Worm (Caenorhabditis elegans) whole organism, late embryonic: ENCODE results near the gene Y77E11A.12.

ENCODE experiments used
- C38D4.7 ChIP-seq: fragments of 200-800 bp; sonication (Bioruptor generic); optimal IDR thresholded peaks from 2 replicates; lab custom pipeline; 2018; ENCODE audit warnings: mild to moderate bottlenecking, missing genetic modification characterization, moderate library complexity, missing compliant biosample characterization
- K02D7.2 ChIP-seq: sonication (generic microtip); optimal IDR thresholded peaks from 2 replicates; lab custom pipeline; 2017; ENCODE audit warnings: mild to moderate bottlenecking, missing genetic modification characterization, missing compliant biosample characterization
- K09A11.1 ChIP-seq: sonication (generic microtip); optimal IDR thresholded peaks from 2 replicates; lab custom pipeline; 2017; ENCODE audit warnings: antibody characterized with exemption, mild to moderate bottlenecking, missing genetic modification characterization, missing compliant biosample characterization; ENCODE audit not compliant: insufficient read depth
- T23F11.4 ChIP-seq: fragments of 200-800 bp; sonication (Bioruptor generic); optimal IDR thresholded peaks from 2 replicates; lab custom pipeline; 2018; ENCODE audit warnings: mild to moderate bottlenecking, missing genetic modification characterization, missing compliant biosample characterization
- Y22D7AL.16 ChIP-seq: sonication (generic microtip); optimal IDR thresholded peaks from 2 replicates; lab custom pipeline; 2016; ENCODE audit warnings: missing genetic modification characterization, missing compliant biosample characterization
- ama-1 ChIP-seq: fragments of 150-350 bp; optimal IDR thresholded peaks from 2 replicates; lab custom pipeline; 2014
- ceh-18 ChIP-seq: sonication (generic microtip); optimal IDR thresholded peaks from 2 replicates; lab custom pipeline; 2016; ENCODE audit warnings: missing genetic modification characterization, missing compliant biosample characterization
- ceh-19 ChIP-seq: fragments of 200-800 bp; sonication (Bioruptor generic); optimal IDR thresholded peaks from 2 replicates; lab custom pipeline; 2018; ENCODE audit warnings: mild to moderate bottlenecking, missing genetic modification characterization, missing compliant biosample characterization
- ceh-2 ChIP-seq: sonication (generic microtip); optimal IDR thresholded peaks from 2 replicates; lab custom pipeline; 2016; ENCODE audit warnings: missing genotype, missing genetic modification characterization, missing compliant biosample characterization
- ceh-22 ChIP-seq: sonication (generic microtip); optimal IDR thresholded peaks from 2 replicates; lab custom pipeline; 2017; ENCODE audit warnings: missing biosample characterization, missing genetic modification characterization
- ceh-24 ChIP-seq: sonication (generic microtip); optimal IDR thresholded peaks from 2 replicates; lab custom pipeline; 2016; ENCODE audit warnings: mild to moderate bottlenecking, missing genetic modification characterization, missing compliant biosample characterization
- ceh-31 ChIP-seq: sonication (generic microtip); optimal IDR thresholded peaks from 2 replicates; lab custom pipeline; 2016; ENCODE audit warnings: missing genetic modification characterization, missing compliant biosample characterization
- ceh-45 ChIP-seq: fragments of 200-800 bp; sonication (Bioruptor generic); IDR thresholded peaks from 2 replicates; pipeline ENCODE4 v1.3.6; 2022; ENCODE audit warnings: missing genetic modification reagents, missing genetic modification characterization, missing compliant biosample characterization
- che-1 ChIP-seq: sonication (generic microtip); optimal IDR thresholded peaks from 2 replicates; lab custom pipeline; 2016; ENCODE audit warnings: mild to moderate bottlenecking, missing genetic modification characterization, missing compliant biosample characterization
- dve-1 ChIP-seq: sonication (generic microtip); optimal IDR thresholded peaks from 2 replicates; lab custom pipeline; 2017; ENCODE audit warnings: antibody characterized with exemption, mild to moderate bottlenecking, missing genetic modification characterization, missing compliant biosample characterization
- elt-2 ChIP-seq: sonication (generic microtip); optimal IDR thresholded peaks from 2 replicates; lab custom pipeline; 2016; ENCODE audit warnings: missing genetic modification reagents, missing genetic modification characterization, missing compliant biosample characterization
- elt-4 ChIP-seq: sonication (generic microtip); optimal IDR thresholded peaks from 2 replicates; lab custom pipeline; 2016; ENCODE audit warnings: missing genetic modification characterization, missing compliant biosample characterization
- eyg-1 ChIP-seq: sonication (generic microtip); optimal IDR thresholded peaks from 2 replicates; lab custom pipeline; 2016; ENCODE audit warnings: missing genotype, missing genetic modification characterization, missing compliant biosample characterization
- fax-1 ChIP-seq: sonication (generic microtip); optimal IDR thresholded peaks from 2 replicates; lab custom pipeline; 2016; ENCODE audit warnings: missing genotype, missing genetic modification characterization, missing compliant biosample characterization
- fkh-10 ChIP-seq: fragments of 150-350 bp; optimal IDR thresholded peaks from 2 replicates; lab custom pipeline; 2014; ENCODE audit warnings: missing biosample characterization, missing genetic modification reagents, missing genetic modification characterization
- gmeb-2 ChIP-seq: sonication (generic microtip); optimal IDR thresholded peaks from 2 replicates; lab custom pipeline; 2016; ENCODE audit warnings: missing genetic modification characterization, inconsistent platforms, missing compliant biosample characterization
- hlh-30 ChIP-seq: sonication (generic microtip); optimal IDR thresholded peaks from 2 replicates; lab custom pipeline; 2017; ENCODE audit warnings: antibody characterized with exemption, missing genetic modification characterization, missing compliant biosample characterization; ENCODE audit not compliant: insufficient read depth
- hlh-8 ChIP-seq: sonication (generic microtip); optimal IDR thresholded peaks from 2 replicates; lab custom pipeline; 2016; ENCODE audit warnings: missing genotype, missing genetic modification characterization, missing compliant biosample characterization
- madf-2 ChIP-seq: sonication (generic microtip); optimal IDR thresholded peaks from 2 replicates; lab custom pipeline; 2017; ENCODE audit warnings: missing genetic modification characterization, missing compliant biosample characterization
- nfya-1 ChIP-seq: sonication (generic microtip); optimal IDR thresholded peaks from 2 replicates; lab custom pipeline; 2017; ENCODE audit warnings: missing genetic modification characterization, mild to moderate bottlenecking, missing compliant biosample characterization, antibody characterized with exemption, moderate library complexity
- nhr-232 ChIP-seq: sonication (generic microtip); optimal IDR thresholded peaks from 2 replicates; lab custom pipeline; 2016; ENCODE audit warnings: missing genetic modification characterization, missing compliant biosample characterization
- odd-2 ChIP-seq: sonication (generic microtip); optimal IDR thresholded peaks from 2 replicates; lab custom pipeline; 2017; ENCODE audit warnings: antibody characterized with exemption, mild to moderate bottlenecking, missing genetic modification characterization, missing compliant biosample characterization
- pax-1 ChIP-seq: fragments of 150-350 bp; optimal IDR thresholded peaks from 2 replicates; lab custom pipeline; 2014; ENCODE audit warnings: missing biosample characterization, missing genetic modification characterization
- ref-2 ChIP-seq: sonication (generic microtip); optimal IDR thresholded peaks from 2 replicates; lab custom pipeline; 2016; ENCODE audit warnings: missing genetic modification characterization, missing compliant biosample characterization
- rnt-1 ChIP-seq: sonication (generic microtip); optimal IDR thresholded peaks from 2 replicates; lab custom pipeline; 2016; ENCODE audit warnings: missing genetic modification characterization, missing compliant biosample characterization
- sdc-2 ChIP-seq: sonication (generic microtip); optimal IDR thresholded peaks from 2 replicates; lab custom pipeline; 2016; ENCODE audit warnings: missing genotype, missing genetic modification characterization, missing compliant biosample characterization
- sox-2 ChIP-seq: fragments of 200-800 bp; sonication (Bioruptor generic); IDR thresholded peaks from 2 replicates; pipeline ENCODE4 v1.3.6; 2022; ENCODE audit warnings: missing genetic modification reagents, missing genetic modification characterization, missing compliant biosample characterization
- sox-4 ChIP-seq: sonication (generic microtip); optimal IDR thresholded peaks from 2 replicates; lab custom pipeline; 2017; ENCODE audit warnings: mild to moderate bottlenecking, missing genetic modification characterization, inconsistent platforms, missing compliant biosample characterization
- tbx-2 ChIP-seq: sonication (generic microtip); optimal IDR thresholded peaks from 2 replicates; lab custom pipeline; 2016; ENCODE audit warnings: missing genetic modification characterization, missing compliant biosample characterization
- ttx-3 ChIP-seq: sonication (generic microtip); optimal IDR thresholded peaks from 2 replicates; lab custom pipeline; 2016; ENCODE audit warnings: missing genetic modification reagents, missing genetic modification characterization, missing compliant biosample characterization
- unc-42 ChIP-seq: sonication (generic microtip); optimal IDR thresholded peaks from 2 replicates; lab custom pipeline; 2016; ENCODE audit warnings: missing genotype, missing genetic modification characterization, missing compliant biosample characterization
- unc-55 ChIP-seq: sonication (generic microtip); optimal IDR thresholded peaks from 2 replicates; lab custom pipeline; 2017; ENCODE audit warnings: missing biosample characterization, missing genetic modification reagents, missing genetic modification characterization
- unc-86 ChIP-seq: sonication (generic microtip); optimal IDR thresholded peaks from 2 replicates; lab custom pipeline; 2016; ENCODE audit warnings: missing genetic modification characterization, missing compliant biosample characterization
- ztf-16 ChIP-seq: sonication (generic microtip); optimal IDR thresholded peaks from 2 replicates; lab custom pipeline; 2017; ENCODE audit warnings: missing genetic modification characterization, missing compliant biosample characterization

Gene Y77E11A.12

ce11 chrIV:1496017-1496678, 21.2 kb upstream of the Y77E11A.12 start, which contains the start of gene npp-20:
TSS of gene npp-20 (minus strand) at chrIV:1496022.
- TF ChIP-seq nfya-1 (tag; lab: Kevin White, UChicago) (peak; percentile 19), sdc-2 (tag; lab: Kevin White, UChicago) (no peak), hlh-30 (tag; lab: Kevin White, UChicago) (peak; percentile 22), nhr-232 (tag; lab: Kevin White, UChicago) (no peak), unc-42 (tag; lab: Kevin White, UChicago) (peak; percentile 21), ceh-31 (tag; lab: Kevin White, UChicago) (no peak), dve-1 (tag; lab: Kevin White, UChicago) (no peak)

- TF ChIP-seq unc-42 (tag; lab: Kevin White, UChicago) (peak; percentile 5), odd-2 (no peak), ztf-16 (tag; lab: Kevin White, UChicago) (no peak), unc-86 (no peak), ttx-3 (tag; lab: Kevin White, UChicago) (no peak), T23F11.4 (GFP tag; lab: Kevin White, UChicago) (no peak)
Observed at ce11 chrIV:1484968-1485474, 10.1 kb upstream of the Y77E11A.12 start, which contains the start of gene Y77E11A.16. TSS of gene Y77E11A.16 (plus strand) at chrIV:1485424.

- TF ChIP-seq K09A11.1 (tag; lab: Kevin White, UChicago) (no peak), unc-55 (GFP tag; lab: Kevin White, UChicago) (no peak), hlh-8 (tag; lab: Kevin White, UChicago) (no peak), che-1 (no peak), sox-2 (GFP tag; lab: Robert Waterston, UW) (no peak), ceh-22 (no peak), unc-86 (no peak), eyg-1 (tag; lab: Kevin White, UChicago) (no peak), pax-1 (tag; lab: Kevin White, UChicago) (no peak), K02D7.2 (tag; lab: Kevin White, UChicago) (no peak)
Observed at ce11 chrIV:1478649-1479048, 3.7 kb upstream of the Y77E11A.12 start.

ce11 chrIV:1472145-1472544, 2.8 kb downstream of the Y77E11A.12 start:
- TF ChIP-seq gmeb-2 (tag; lab: Kevin White, UChicago) = no peak
- TF ChIP-seq ceh-45 (GFP tag; lab: Robert Waterston, UW) = no peak
- no peak for TF ChIP-seq ama-1 (lab: Kevin White, UChicago)
- no peak for TF ChIP-seq ceh-18 (tag; lab: Kevin White, UChicago)
- no peak for TF ChIP-seq tbx-2
- no peak for TF ChIP-seq Y22D7AL.16 (tag; lab: Kevin White, UChicago)
- TF ChIP-seq madf-2 (tag; lab: Kevin White, UChicago) = no peak
- TF ChIP-seq ceh-31 (tag; lab: Kevin White, UChicago) = no peak
- TF ChIP-seq fax-1 = no peak
- no peak for TF ChIP-seq che-1
- no peak for TF ChIP-seq dve-1 (tag; lab: Kevin White, UChicago)
- no peak for TF ChIP-seq C38D4.7
- no peak for TF ChIP-seq hlh-8 (tag; lab: Kevin White, UChicago)
- no peak for TF ChIP-seq ttx-3 (tag; lab: Kevin White, UChicago)
- no peak for TF ChIP-seq ztf-16 (tag; lab: Kevin White, UChicago)
- no peak for TF ChIP-seq pax-1 (tag; lab: Kevin White, UChicago)
- TF ChIP-seq elt-4 (tag; lab: Kevin White, UChicago) = no peak
- no peak for TF ChIP-seq unc-42 (tag; lab: Kevin White, UChicago)
- TF ChIP-seq rnt-1 (tag; lab: Kevin White, UChicago) = no peak

ce11 chrIV:1470364-1470763, 4.5 kb downstream of the Y77E11A.12 start:
- TF ChIP-seq ceh-24 (tag; lab: Kevin White, UChicago) (no peak), ceh-31 (tag; lab: Kevin White, UChicago) (no peak), odd-2 (no peak), rnt-1 (tag; lab: Kevin White, UChicago) (no peak), ceh-19 (GFP tag; lab: Kevin White, UChicago) (no peak), fax-1 (no peak), elt-2 (tag; lab: Kevin White, UChicago) (no peak), K02D7.2 (tag; lab: Kevin White, UChicago) (no peak), ref-2 (tag; lab: Kevin White, UChicago) (no peak), sox-4 (tag; lab: Kevin White, UChicago) (no peak), nhr-232 (tag; lab: Kevin White, UChicago) (no peak), ceh-2 (tag; lab: Kevin White, UChicago) (no peak), ceh-45 (GFP tag; lab: Robert Waterston, UW) (no peak), fkh-10 (GFP tag; lab: Kevin White, UChicago) (no peak), Y22D7AL.16 (tag; lab: Kevin White, UChicago) (no peak)
